Worm (Caenorhabditis elegans): Measurements from ENCODE around the gene Y105C5B.3.

- TF ChIP-seq nhr-12 (tag; optimal IDR thresholded peaks at IDR 0.05) (no peak), pqm-1 (tag; optimal IDR thresholded peaks at IDR 0.05) (no peak), egl-27 (tag; optimal IDR thresholded peaks at IDR 0.05) (no peak)
Measured at ce11 chrIV:15853820-15854426, 30.1 kb upstream of the Y105C5B.3 start.

Measured in whole organism, L1 larva.